Fruit fly (Drosophila melanogaster) whole organism, prepupa: Measurements from ENCODE around the gene elg1.

Source experiments
- CG4318 ChIP-seq: fragments of 200-800 bp; sonication (Bioruptor generic); optimal IDR thresholded peaks from 3 replicates; lab custom pipeline; 2017; ENCODE audit warnings: missing biosample characterization, mild to moderate bottlenecking, missing genetic modification characterization
- CG6854 ChIP-seq: fragments of 200-800 bp; sonication (Bioruptor generic); optimal IDR thresholded peaks from 2 replicates; lab custom pipeline; 2017; ENCODE audit warnings: missing biosample characterization, mild to moderate bottlenecking, missing genetic modification characterization
- Eip78C ChIP-seq: fragments of 200-800 bp; sonication (Bioruptor generic); peaks from one replicate; lab custom pipeline; 2016; ENCODE audit warnings: missing biosample characterization, missing genetic modification characterization
- Hr38 ChIP-seq: sonication (Bioruptor generic); optimal IDR thresholded peaks from 2 replicates; lab custom pipeline; 2016; ENCODE audit warnings: missing biosample characterization, missing genetic modification characterization
- ss ChIP-seq, 2 experiments: fragments of 200-800 bp; sonication (Bioruptor generic); optimal IDR thresholded peaks; 2 replicates in 1 of 2; 3 replicates in 1 of 2; lab custom pipeline; 2017 to 2018; ENCODE audit warnings: mild to moderate bottlenecking in 2 of 2, missing biosample characterization in 2 of 2, missing genetic modification characterization in 2 of 2, moderate library complexity in 1 of 2

DNA sequence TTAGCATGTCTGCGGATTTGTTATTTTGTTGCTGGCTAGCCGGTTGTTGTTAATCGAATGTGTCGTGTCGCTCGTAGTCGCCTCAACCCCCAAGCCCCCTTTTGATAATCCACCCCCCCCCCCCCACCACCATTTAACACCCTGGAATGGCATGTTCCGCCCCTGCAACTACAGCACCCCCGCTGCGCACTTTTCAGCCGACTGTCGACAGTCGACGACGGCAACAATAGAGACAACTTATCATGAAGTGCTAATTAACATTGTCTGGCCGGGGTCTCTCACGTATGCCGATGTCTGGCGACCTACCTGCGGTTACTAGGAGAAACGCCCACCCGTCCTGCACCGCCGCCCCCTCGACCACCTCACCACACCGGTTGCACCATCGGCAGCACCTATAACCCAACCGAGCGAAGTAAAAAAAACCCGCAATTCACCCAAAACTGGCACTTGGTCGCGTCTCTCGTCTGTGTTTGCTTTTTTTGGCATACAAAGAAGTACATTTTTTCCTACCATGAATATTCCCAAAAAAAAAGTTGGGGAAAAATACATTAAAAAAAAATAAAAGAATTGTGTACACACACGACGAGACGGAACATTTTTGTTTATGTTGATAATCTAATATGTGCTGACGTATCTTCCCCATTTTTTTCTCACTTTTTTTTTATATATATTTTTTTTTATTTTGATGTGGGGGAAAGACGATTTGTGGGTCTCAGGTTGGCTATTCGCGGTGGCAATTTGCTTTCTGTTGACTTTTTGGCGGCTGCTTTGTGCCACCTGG is 34.6 kb downstream of the elg1 start:
- TF ChIP-seq Hr38 (no peak), CG4318 (no peak), CG6854 (GFP tag; lab: Kevin White, UChicago) (no peak), Eip78C (GFP tag; lab: Kevin White, UChicago) (peak; percentile 62), ss (GFP tag; optimal IDR thresholded peaks at IDR 0.05; lab: Kevin White, UChicago) (no peak)
